Worm (Caenorhabditis elegans): ENCODE results near the gene hcp-3.

ce11 chrIII:9642110-9642509 is 25.8 kb upstream of the hcp-3 start:
- no peak for TF ChIP-seq ceh-19 (GFP tag; optimal IDR thresholded peaks at IDR 0.05)
- TF ChIP-seq pha-4 (tag; optimal IDR thresholded peaks at IDR 0.05): no peak
- TF ChIP-seq elt-2 (tag; optimal IDR thresholded peaks at IDR 0.05): no peak
- no peak for TF ChIP-seq F13H6.1 (tag; optimal IDR thresholded peaks at IDR 0.05)
- no peak for TF ChIP-seq tbx-2 (tag; optimal IDR thresholded peaks at IDR 0.05)
- no peak for TF ChIP-seq hlh-8 (tag; optimal IDR thresholded peaks at IDR 0.05)
- no peak for TF ChIP-seq K02D7.2 (tag; optimal IDR thresholded peaks at IDR 0.05)
- no peak for TF ChIP-seq ref-2 (tag; optimal IDR thresholded peaks at IDR 0.05)
- TF ChIP-seq ztf-16 (tag; optimal IDR thresholded peaks at IDR 0.05): no peak
- no peak for TF ChIP-seq sdc-2 (tag; optimal IDR thresholded peaks at IDR 0.05)
